Fruit fly (Drosophila melanogaster): Measurements from ENCODE around the gene CG18249.

The CG18249 gene

dm6 chr3R:8233370-8233773, 13.4 kb downstream of the CG18249 start, which contains the start of gene PolI (continued):
- TF ChIP-seq Elba2 (GFP tag; optimal IDR thresholded peaks at IDR 0.05) (peak; percentile 12), vnd (GFP tag; IDR thresholded peaks at IDR 0.05; ENCODE audit: partially characterized antibody) (no peak), CG1792 (GFP tag; optimal IDR thresholded peaks at IDR 0.05) (no peak), repo (GFP tag; optimal IDR thresholded peaks at IDR 0.05) (no peak), zf30C (GFP tag; optimal IDR thresholded peaks at IDR 0.05) (no peak), fu2 (GFP tag; optimal IDR thresholded peaks at IDR 0.05) (no peak), chm (GFP tag; IDR thresholded peaks at IDR 0.05) (no peak), CG15269 (tag; optimal IDR thresholded peaks at IDR 0.05) (no peak), Gug (GFP tag; IDR thresholded peaks at IDR 0.05) (no peak), NK7.1 (GFP tag; optimal IDR thresholded peaks at IDR 0.05) (no peak), fd102C (GFP tag; optimal IDR thresholded peaks at IDR 0.05) (no peak), CG7372 (GFP tag; IDR thresholded peaks at IDR 0.05) (no peak), mld (GFP tag; IDR thresholded peaks at IDR 0.05; ENCODE audit: partially characterized antibody) (no peak), CG10543 (GFP tag; optimal IDR thresholded peaks at IDR 0.05) (peak; percentile 41), Dll (GFP tag; IDR thresholded peaks at IDR 0.05; ENCODE audit: partially characterized antibody) (peak; percentile 58; the same call in 2 of the 4 replicates), CG10654 (GFP tag; optimal IDR thresholded peaks at IDR 0.05) (peak; percentile 27), CG11504 (tag; optimal IDR thresholded peaks at IDR 0.05) (peak; percentile 48), bowl (GFP tag; IDR thresholded peaks at IDR 0.05) (no peak), hb (GFP tag; IDR thresholded peaks at IDR 0.05; ENCODE audit: partially characterized antibody) (no peak), Ssrp (tag; optimal IDR thresholded peaks at IDR 0.05) (no peak), pfk (GFP tag; optimal IDR thresholded peaks at IDR 0.05) (no peak), Vsx1 (GFP tag; optimal IDR thresholded peaks at IDR 0.05) (no peak), Hey (tag; optimal IDR thresholded peaks at IDR 0.05) (no peak), GATAe (GFP tag; conservative IDR thresholded peaks at IDR 0.05) (no peak; the same call in 1 of the 2 replicates), en (GFP tag; optimal IDR thresholded peaks at IDR 0.05) (no peak), BtbVII (GFP tag; optimal IDR thresholded peaks at IDR 0.05) (no peak), Adf1 (GFP tag; IDR thresholded peaks at IDR 0.05) (no peak), CG4360 (GFP tag; IDR thresholded peaks at IDR 0.05) (no peak), CG8924 (tag; optimal IDR thresholded peaks at IDR 0.05) (peak; percentile 2), Myb (GFP tag; optimal IDR thresholded peaks at IDR 0.05) (peak; percentile 99), Atf3 (GFP tag; optimal IDR thresholded peaks at IDR 0.05) (no peak), fru (optimal IDR thresholded peaks at IDR 0.05) (no peak), Fer3 (tag; optimal IDR thresholded peaks at IDR 0.05) (no peak), Sry-δ (GFP tag; optimal IDR thresholded peaks at IDR 0.05) (peak; percentile 93), CG4404 (GFP tag; IDR thresholded peaks at IDR 0.05) (no peak), CG12219 (GFP tag; optimal IDR thresholded peaks at IDR 0.05) (no peak), CG2712 (tag; optimal IDR thresholded peaks at IDR 0.05) (peak; percentile 28), Scr (GFP tag; IDR thresholded peaks at IDR 0.05; ENCODE audit: partially characterized antibody) (peak; percentile 49), Jarid2 (GFP tag; optimal IDR thresholded peaks at IDR 0.05) (no peak), Abd-B (GFP tag; optimal IDR thresholded peaks at IDR 0.05) (no peak), CG17359 (tag; optimal IDR thresholded peaks at IDR 0.05) (no peak), schlank (tag; optimal IDR thresholded peaks at IDR 0.05) (no peak), CG33557 (GFP tag; optimal IDR thresholded peaks at IDR 0.05) (no peak), Mes4 (GFP tag; optimal IDR thresholded peaks at IDR 0.05) (no peak), CG10267 (tag; optimal IDR thresholded peaks at IDR 0.05) (peak; percentile 65), nerfin-2 (GFP tag; IDR thresholded peaks at IDR 0.05; ENCODE audit: partially characterized antibody) (no peak), CG2199 (GFP tag; IDR thresholded peaks at IDR 0.05) (no peak), CG14710 (tag; optimal IDR thresholded peaks at IDR 0.05) (peak; percentile 68), Nf-YA (GFP tag; IDR thresholded peaks at IDR 0.05) (no peak), HLH54F (GFP tag; optimal IDR thresholded peaks at IDR 0.05) (peak; percentile 16), Opbp (GFP tag; IDR thresholded peaks at IDR 0.05; ENCODE audit: partially characterized antibody) (peak; percentile 59; the same call in 2 of the 3 replicates)
